Worm (Caenorhabditis elegans) whole organism, early embryonic: Measurements from ENCODE around the gene T05C12.8.

Experiments
- F13C5.2 ChIP-seq: sonication (generic microtip); optimal IDR thresholded peaks from 2 replicates; lab custom pipeline; 2017; ENCODE audit warnings: mild to moderate bottlenecking, missing genetic modification characterization, inconsistent platforms, missing compliant biosample characterization
- aly-1 ChIP-seq: sonication (generic microtip); optimal IDR thresholded peaks from 2 replicates; lab custom pipeline; 2016; ENCODE audit warnings: missing genetic modification characterization, missing compliant biosample characterization
- ama-1 ChIP-seq: fragments of 150-350 bp; optimal IDR thresholded peaks from 2 replicates; lab custom pipeline; 2014
- ceh-36 ChIP-seq: sonication (generic microtip); optimal IDR thresholded peaks from 2 replicates; lab custom pipeline; 2016; ENCODE audit warnings: missing genetic modification characterization, inconsistent platforms, missing compliant biosample characterization
- flt-1 ChIP-seq: fragments of 200-800 bp; sonication (Bioruptor generic); IDR thresholded peaks from 2 replicates; pipeline ENCODE4 v1.3.6; 2022; ENCODE audit warnings: missing genetic modification characterization, missing compliant biosample characterization
- hmg-4 ChIP-seq: fragments of 200-800 bp; sonication (Bioruptor generic); optimal IDR thresholded peaks from 2 replicates; lab custom pipeline; 2018; ENCODE audit warnings: mild to moderate bottlenecking, missing genetic modification characterization, missing compliant biosample characterization
- tbx-11 ChIP-seq: fragments of 200-800 bp; sonication (Bioruptor generic); IDR thresholded peaks from 2 replicates; pipeline ENCODE4 v1.3.6; 2022; ENCODE audit warnings: missing genetic modification characterization, missing compliant biosample characterization

DNA sequence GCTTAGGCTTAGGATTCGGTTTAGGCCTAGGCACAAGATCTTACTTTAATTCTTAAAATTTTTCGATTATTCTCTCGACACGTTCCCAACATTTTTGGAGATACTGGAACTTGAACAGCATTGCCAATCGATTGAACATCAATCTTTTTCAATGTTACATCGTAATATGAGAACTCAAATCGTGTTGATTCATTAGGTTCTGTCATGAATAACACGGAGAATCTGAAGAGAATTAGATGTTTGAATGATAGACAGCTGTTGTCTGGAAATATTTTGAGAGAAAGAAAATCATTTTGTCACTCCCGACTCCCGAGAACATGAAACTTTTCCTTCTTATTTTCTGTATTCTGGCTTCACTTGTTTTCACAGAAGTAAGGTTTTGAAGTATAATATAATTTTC is 21.1 kb downstream of the T05C12.8 start, which contains the start of gene T05C12.15:
- TF ChIP-seq flt-1 (GFP tag; lab: Robert Waterston, UW) (no peak), tbx-11 (GFP tag; lab: Robert Waterston, UW) (no peak), ceh-36 (tag; lab: Kevin White, UChicago) (no peak), F13C5.2 (no peak), aly-1 (no peak), hmg-4 (GFP tag; lab: Kevin White, UChicago) (no peak), ama-1 (no peak)
